Worm (Caenorhabditis elegans): ENCODE data around the gene C30B5.6.

The C30B5.6 gene

DNA sequence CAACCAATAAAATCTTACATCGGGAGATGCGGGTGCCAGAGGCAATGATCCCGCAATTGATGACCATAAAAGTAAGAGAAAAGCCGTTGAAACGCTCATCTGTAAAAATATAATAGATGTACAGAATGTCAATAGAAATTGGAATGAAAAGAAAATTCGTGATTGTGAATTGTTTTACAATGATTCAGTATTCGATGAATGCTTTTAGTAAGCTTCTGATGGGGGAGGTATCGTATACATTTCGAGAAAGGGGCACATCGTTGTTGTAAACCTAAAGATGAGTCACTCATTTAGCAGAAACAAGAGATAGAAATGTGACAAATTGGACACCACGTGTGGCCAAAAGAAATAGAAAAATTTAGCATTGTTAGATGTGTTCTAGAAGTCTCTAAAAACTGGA is at the start of gene C30B5.6:
TSS of gene C30B5.6 (minus strand) at position 101 of the 400 bp plus-strand sequence.
- no peak for TF ChIP-seq dao-5 (tag; optimal IDR thresholded peaks at IDR 0.05)
- no peak for TF ChIP-seq him-1 (tag; optimal IDR thresholded peaks at IDR 0.05)
- TF ChIP-seq W03F9.2 (tag; optimal IDR thresholded peaks at IDR 0.05), result no peak

DNA sequence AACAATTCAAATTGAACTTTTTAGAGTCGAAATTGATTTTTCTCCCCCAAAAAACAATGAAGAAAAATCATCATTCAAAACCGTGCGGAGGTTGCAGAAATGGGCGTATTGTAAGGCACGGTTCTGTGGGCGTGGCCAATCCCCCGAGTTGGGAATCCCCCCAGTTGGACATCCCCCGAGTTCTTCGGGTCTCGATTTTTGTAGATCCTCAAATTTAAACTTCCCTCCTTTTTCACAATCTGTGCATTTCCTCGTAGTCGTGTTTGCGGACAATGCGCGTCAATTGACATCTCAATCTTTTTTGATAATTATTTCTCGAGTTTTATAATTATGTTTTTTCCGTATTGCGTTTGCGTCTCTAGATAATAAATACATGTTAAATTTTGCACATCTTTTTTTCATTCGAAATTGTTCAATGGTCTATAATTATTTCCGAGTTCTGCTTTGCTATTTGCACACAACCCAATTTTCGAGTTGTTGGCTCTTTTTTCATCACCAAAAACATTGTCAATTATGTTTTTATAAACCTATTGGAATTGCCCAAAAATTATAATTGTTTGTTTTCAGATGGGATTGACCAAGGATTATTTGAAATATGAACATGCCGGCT is 47.5 kb upstream of the C30B5.6 start, which contains the start of gene F13H8.2:
TSS of gene F13H8.2 (plus strand) at position 560 of the 610 bp plus-strand sequence.
- TF ChIP-seq dao-5 (tag; optimal IDR thresholded peaks at IDR 0.05), result no peak
- peak; percentile 29 for TF ChIP-seq W03F9.2 (tag; optimal IDR thresholded peaks at IDR 0.05)

- TF ChIP-seq him-1 (tag; optimal IDR thresholded peaks at IDR 0.05) (no peak), dao-5 (tag; optimal IDR thresholded peaks at IDR 0.05) (no peak)
These were observed 45.5 kb upstream of the C30B5.6 start, which contains the start of gene F13H8.8 for ce11 chrII:6267983-6268382. F13H8.8 (minus strand) TSS chrII:6268083.

- TF ChIP-seq W03F9.2 (tag; optimal IDR thresholded peaks at IDR 0.05) (no peak), him-1 (tag; optimal IDR thresholded peaks at IDR 0.05) (no peak), dao-5 (tag; optimal IDR thresholded peaks at IDR 0.05) (no peak)
These were observed 41.2 kb upstream of the C30B5.6 start, which contains the start of gene F13H8.3 for ce11 chrII:6263685-6264084. F13H8.3 (plus strand) TSS chrII:6263985.

ce11 chrII:6262222-6262621 is 39.8 kb upstream of the C30B5.6 start, which contains the start of gene F13H8.12:
F13H8.12 (plus strand) TSS chrII:6262522.
- TF ChIP-seq him-1 (tag; optimal IDR thresholded peaks at IDR 0.05), result no peak
- no peak for TF ChIP-seq W03F9.2 (tag; optimal IDR thresholded peaks at IDR 0.05)

DNA sequence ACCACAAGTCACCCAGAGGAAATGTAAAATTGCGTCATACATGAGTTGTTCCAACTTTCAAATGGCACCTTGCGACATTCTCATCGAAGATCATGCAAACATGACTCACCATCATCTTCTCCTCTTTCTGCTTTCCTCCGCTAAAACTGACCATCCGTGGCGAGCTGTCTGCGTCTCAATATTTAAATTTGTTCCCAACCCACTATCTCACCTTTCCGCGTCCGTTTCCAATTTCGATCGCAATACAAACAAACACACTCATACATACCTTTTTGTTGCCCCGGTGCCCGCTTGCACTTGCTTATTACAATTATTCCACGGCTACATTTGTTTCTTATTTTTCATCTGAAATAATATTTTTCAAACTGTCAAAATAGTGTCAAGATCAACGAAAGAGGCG is 38.2 kb upstream of the C30B5.6 start, which contains the start of gene nmgp-1:
TSS of gene nmgp-1 (plus strand) at position 174 of the 400 bp plus-strand sequence.
- TF ChIP-seq dao-5 (tag; optimal IDR thresholded peaks at IDR 0.05) (no peak), him-1 (tag; optimal IDR thresholded peaks at IDR 0.05) (no peak), W03F9.2 (tag; optimal IDR thresholded peaks at IDR 0.05) (no peak)

ce11 chrII:6259867-6260266 is 37.4 kb upstream of the C30B5.6 start, which contains the start of gene F13H8.11:
F13H8.11 (minus strand) TSS chrII:6260021.
- TF ChIP-seq dao-5 (tag; optimal IDR thresholded peaks at IDR 0.05), result no peak
- no peak for TF ChIP-seq W03F9.2 (tag; optimal IDR thresholded peaks at IDR 0.05)
- TF ChIP-seq him-1 (tag; optimal IDR thresholded peaks at IDR 0.05), result no peak

DNA sequence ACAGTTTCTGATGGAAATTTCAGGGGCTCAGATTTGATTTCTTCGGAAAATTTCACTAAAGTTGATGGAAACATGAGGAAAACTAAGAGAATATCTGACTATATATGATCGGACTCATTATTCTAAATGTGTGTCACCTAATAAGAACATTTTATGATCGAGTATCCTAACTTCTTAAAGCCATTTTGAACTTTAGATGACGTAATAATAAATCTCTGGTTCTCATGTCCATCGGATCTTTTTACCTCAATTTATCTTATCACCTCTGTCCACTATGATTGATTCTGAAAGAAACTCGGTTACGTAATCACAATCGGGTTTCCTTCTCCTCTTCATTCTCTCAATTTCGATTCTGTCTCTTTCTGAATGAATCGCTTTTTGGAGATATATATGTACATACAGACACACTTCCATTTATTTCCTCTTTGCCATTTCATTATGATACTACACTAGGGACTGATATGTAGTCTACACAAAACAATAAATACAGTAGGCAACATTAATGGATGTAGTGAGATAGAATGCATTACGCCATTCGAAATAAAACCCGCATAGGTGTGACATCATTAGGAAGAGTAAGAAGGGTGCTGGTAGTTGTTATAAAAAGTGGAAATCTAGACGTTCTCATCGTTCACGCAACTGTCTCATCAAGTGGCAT is 34.9 kb upstream of the C30B5.6 start:
- TF ChIP-seq W03F9.2 (tag; optimal IDR thresholded peaks at IDR 0.05) (no peak), dao-5 (tag; optimal IDR thresholded peaks at IDR 0.05) (no peak), him-1 (tag; optimal IDR thresholded peaks at IDR 0.05) (no peak)

DNA sequence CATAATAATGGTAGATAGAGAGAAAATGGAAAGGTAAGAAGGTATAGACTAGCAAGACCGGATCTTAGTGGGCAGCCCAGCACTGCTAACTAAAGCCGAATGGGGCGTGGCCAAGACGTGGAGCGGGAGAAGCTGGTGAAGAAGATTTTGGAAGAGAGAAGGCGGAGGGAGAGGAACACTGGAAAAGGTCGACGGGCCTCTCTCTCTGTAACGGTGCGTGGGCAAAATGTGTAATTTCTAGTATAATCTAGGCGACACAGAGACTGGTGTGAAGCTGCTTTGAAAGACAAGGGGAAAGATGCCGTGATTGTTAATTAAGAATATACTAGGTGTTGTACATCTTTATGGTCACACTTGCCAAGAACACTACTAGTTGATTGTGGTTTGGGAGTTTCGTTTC is 33.6 kb upstream of the C30B5.6 start, which contains the start of gene F13H8.5:
TSS of gene F13H8.5 (minus strand) at position 101 of the 400 bp plus-strand sequence.
- no peak for TF ChIP-seq him-1 (tag; optimal IDR thresholded peaks at IDR 0.05)
- TF ChIP-seq W03F9.2 (tag; optimal IDR thresholded peaks at IDR 0.05), result no peak
- no peak for TF ChIP-seq dao-5 (tag; optimal IDR thresholded peaks at IDR 0.05)

- TF ChIP-seq dao-5 (tag; optimal IDR thresholded peaks at IDR 0.05) (no peak), W03F9.2 (tag; optimal IDR thresholded peaks at IDR 0.05) (no peak), him-1 (tag; optimal IDR thresholded peaks at IDR 0.05) (no peak)
These were observed 30.2 kb upstream of the C30B5.6 start for ce11 chrII:6252707-6253106.

DNA sequence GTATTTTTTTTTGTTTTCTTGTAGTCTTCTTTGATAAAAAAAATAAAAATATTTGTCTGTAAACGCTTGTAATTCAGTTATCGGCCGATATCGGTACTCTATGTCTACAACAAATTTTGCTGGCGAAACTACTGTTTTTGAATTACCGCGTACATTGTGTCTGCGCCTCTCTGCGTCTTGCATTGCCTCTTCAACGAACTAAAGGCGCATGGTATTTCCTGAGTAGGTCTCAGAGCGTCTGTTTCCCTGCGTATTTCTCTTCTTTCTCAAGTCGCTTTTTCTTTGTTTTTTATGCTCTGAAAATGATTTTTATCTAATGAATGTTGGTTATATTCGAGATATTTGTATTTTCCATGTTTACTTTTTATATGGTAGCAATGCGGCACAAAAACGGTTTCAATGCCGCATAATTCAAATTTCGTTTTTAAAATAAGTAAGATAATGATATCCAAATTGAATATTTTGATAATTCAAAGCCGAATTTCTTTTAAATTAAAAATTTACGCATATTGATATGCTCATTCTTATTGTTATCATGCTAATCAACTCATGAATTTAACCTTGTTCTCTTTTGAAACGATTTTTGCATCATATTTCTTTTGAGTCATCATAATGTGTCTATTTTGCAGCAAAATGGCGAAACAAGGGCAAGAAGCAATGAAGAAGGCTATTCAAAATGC is 28.5 kb upstream of the C30B5.6 start, which contains the start of gene phb-2:
TSS of gene phb-2 (plus strand) at position 630 of the 680 bp plus-strand sequence.
- no peak for TF ChIP-seq him-1 (tag; optimal IDR thresholded peaks at IDR 0.05)
- peak; percentile 75 for TF ChIP-seq W03F9.2 (tag; optimal IDR thresholded peaks at IDR 0.05)
- TF ChIP-seq dao-5 (tag; optimal IDR thresholded peaks at IDR 0.05), result no peak

- peak; percentile 23 for TF ChIP-seq dao-5 (tag; optimal IDR thresholded peaks at IDR 0.05)
- no peak for TF ChIP-seq him-1 (tag; optimal IDR thresholded peaks at IDR 0.05)
These were observed 26.0 kb upstream of the C30B5.6 start for ce11 chrII:6248503-6248902.

ce11 chrII:6248029-6248428 is 25.6 kb upstream of the C30B5.6 start:
- TF ChIP-seq dao-5 (tag; optimal IDR thresholded peaks at IDR 0.05) (no peak), him-1 (tag; optimal IDR thresholded peaks at IDR 0.05) (no peak), W03F9.2 (tag; optimal IDR thresholded peaks at IDR 0.05) (no peak)

- TF ChIP-seq him-1 (tag; optimal IDR thresholded peaks at IDR 0.05) (no peak), dao-5 (tag; optimal IDR thresholded peaks at IDR 0.05) (no peak), W03F9.2 (tag; optimal IDR thresholded peaks at IDR 0.05) (no peak)
These were observed 24.6 kb upstream of the C30B5.6 start, which contains the start of gene T24H7.2 for ce11 chrII:6247011-6247410. T24H7.2 (plus strand) TSS chrII:6247311.

Data from whole organism, L4/young adult.